Fruit fly (Drosophila melanogaster): ENCODE results near the gene CG17110.

The CG17110 gene

dm6 chr3R:23053135-23053730 is 38.3 kb upstream of the CG17110 start (continued):
- TF ChIP-seq CG2129 (GFP tag; IDR thresholded peaks at IDR 0.05; ENCODE audit: partially characterized antibody) (0 out of 2 replicates have a peak, but pooled peaks have one; percentile 11), p53 (GFP tag; optimal IDR thresholded peaks at IDR 0.05) (peak; percentile 99), CG11560 (tag; IDR thresholded peaks at IDR 0.05) (peak; percentile 75; the same call in 2 of the 3 replicates), Pdp1 (GFP tag; optimal IDR thresholded peaks at IDR 0.05) (peak in 1 of 2 experiments; percentile 39), inv (GFP tag; IDR thresholded peaks at IDR 0.05; ENCODE audit: partially characterized antibody) (no peak), hbn (GFP tag; IDR thresholded peaks at IDR 0.05; ENCODE audit: partially characterized antibody) (peak; percentile 42), CG17802 (tag; optimal IDR thresholded peaks at IDR 0.05) (no peak), CG8944 (GFP tag; optimal IDR thresholded peaks at IDR 0.05) (no peak), zfh1 (GFP tag; IDR thresholded peaks at IDR 0.05) (no peak), Dll (GFP tag; IDR thresholded peaks at IDR 0.05; ENCODE audit: partially characterized antibody) (0 out of 4 replicates have a peak, but pooled peaks have one; percentile 19), al (GFP tag; IDR thresholded peaks at IDR 0.05) (no peak), chm (GFP tag; IDR thresholded peaks at IDR 0.05) (no peak), Opbp (GFP tag; IDR thresholded peaks at IDR 0.05; ENCODE audit: partially characterized antibody) (peak; percentile 56; the same call in 2 of the 3 replicates), bbx (GFP tag; IDR thresholded peaks at IDR 0.05; ENCODE audit: partially characterized antibody) (0 out of 2 replicates have a peak, but pooled peaks have one; percentile 36), CG13287 (GFP tag; IDR thresholded peaks at IDR 0.05; ENCODE audit: partially characterized antibody) (peak; percentile 5), CHES-1-like (GFP tag; optimal IDR thresholded peaks at IDR 0.05) (no peak), CG10462 (GFP tag; optimal IDR thresholded peaks at IDR 0.05) (no peak), CG3407 (GFP tag; optimal IDR thresholded peaks at IDR 0.05) (no peak), CG17359 (tag; optimal IDR thresholded peaks at IDR 0.05) (no peak), HLH4C (GFP tag; IDR thresholded peaks at IDR 0.05; ENCODE audit: partially characterized antibody) (0 out of 3 replicates have a peak, but pooled peaks have one; percentile 7), CG7987 (GFP tag; optimal IDR thresholded peaks at IDR 0.05) (no peak), Med (GFP tag) (peak; percentile 43), vnd (GFP tag; IDR thresholded peaks at IDR 0.05; ENCODE audit: partially characterized antibody) (0 out of 3 replicates have a peak, but pooled peaks have one; percentile 12), emc (GFP tag; optimal IDR thresholded peaks at IDR 0.05) (no peak), Hey (tag; optimal IDR thresholded peaks at IDR 0.05) (no peak), CG6791 (GFP tag; IDR thresholded peaks at IDR 0.05; ENCODE audit: partially characterized antibody) (peak; percentile 43; the same call in 1 of the 3 replicates), eve (GFP tag; optimal IDR thresholded peaks at IDR 0.05) (no peak), CG1603 (tag; optimal IDR thresholded peaks at IDR 0.05) (peak; percentile 47), zen (tag; optimal IDR thresholded peaks at IDR 0.05) (no peak), chinmo (GFP tag; IDR thresholded peaks at IDR 0.05; ENCODE audit: partially characterized antibody) (no peak)

dm6 chr3R:23053936-23054335 is 37.6 kb upstream of the CG17110 start, which contains the start of gene p53:
Gene p53 (minus strand): TSS chr3R:23054082.
- TF ChIP-seq lab (GFP tag; optimal IDR thresholded peaks at IDR 0.05) (peak; percentile 91), CG31441 (GFP tag; IDR thresholded peaks at IDR 0.05) (peak; percentile 75), gfzf (GFP tag; optimal IDR thresholded peaks at IDR 0.05) (peak; percentile 4), hbn (GFP tag; IDR thresholded peaks at IDR 0.05; ENCODE audit: partially characterized antibody) (peak; percentile 67), slou (GFP tag; optimal IDR thresholded peaks at IDR 0.05) (peak; percentile 49), dmrt99B (tag; optimal IDR thresholded peaks at IDR 0.05) (no peak), CG12299 (tag; optimal IDR thresholded peaks at IDR 0.05) (no peak), lilli (GFP tag; optimal IDR thresholded peaks at IDR 0.05) (peak; percentile 47), Bdp1 (GFP tag; optimal IDR thresholded peaks at IDR 0.05) (peak; percentile 41), CG18476 (GFP tag; optimal IDR thresholded peaks at IDR 0.05) (peak; percentile 8), vvl (GFP tag; IDR thresholded peaks at IDR 0.05) (peak; percentile 79), CG17361 (GFP tag; IDR thresholded peaks at IDR 0.05) (peak; percentile 64; the same call in 2 of the 3 replicates), Gsc (GFP tag; IDR thresholded peaks at IDR 0.05) (no peak), ERR (GFP tag; optimal IDR thresholded peaks at IDR 0.05) (peak; percentile 32), Hsf (GFP tag; optimal IDR thresholded peaks at IDR 0.05) (peak; percentile 83), zf30C (GFP tag; optimal IDR thresholded peaks at IDR 0.05) (no peak), pzg (GFP tag; optimal IDR thresholded peaks at IDR 0.05) (peak; percentile 71), Chrac-16 (GFP tag; optimal IDR thresholded peaks at IDR 0.05) (peak; percentile 15), CG8281 (tag; optimal IDR thresholded peaks at IDR 0.05) (peak; percentile 67), tio (GFP tag; optimal IDR thresholded peaks at IDR 0.05) (no peak)

All from whole organism, embryonic.